Worm (Caenorhabditis elegans) whole organism, mixed stage, embryonic: ENCODE measurements around the gene polg-1.

ENCODE experiments used
- elt-1 ChIP-seq: sonication (generic microtip); optimal IDR thresholded peaks from 2 replicates; lab custom pipeline; 2017; ENCODE audit warnings: missing genetic modification characterization, mild to moderate bottlenecking, missing compliant biosample characterization, antibody characterized with exemption, moderate library complexity, borderline replicate concordance; ENCODE audit not compliant: insufficient read depth
- elt-3 ChIP-seq: fragments of 150-350 bp; optimal IDR thresholded peaks from 2 replicates; lab custom pipeline; 2014; ENCODE audit warnings: missing biosample characterization, missing genetic modification characterization
- lin-13 ChIP-seq: fragments of 150-350 bp; optimal IDR thresholded peaks from 2 replicates; lab custom pipeline; 2014; ENCODE audit warnings: missing biosample characterization, missing genetic modification characterization
- lsy-2 ChIP-seq: fragments of 150-350 bp; optimal IDR thresholded peaks from 2 replicates; lab custom pipeline; 2014; ENCODE audit warnings: missing biosample characterization, missing genetic modification characterization
- mab-5 ChIP-seq: fragments of 150-350 bp; optimal IDR thresholded peaks from 2 replicates; lab custom pipeline; 2014; ENCODE audit warnings: missing biosample characterization, missing genetic modification characterization
- nhr-237 ChIP-seq: fragments of 150-350 bp; optimal IDR thresholded peaks from 2 replicates; lab custom pipeline; 2014; ENCODE audit warnings: missing biosample characterization, missing genetic modification characterization
- nhr-28 ChIP-seq: fragments of 150-350 bp; optimal IDR thresholded peaks from 2 replicates; lab custom pipeline; 2014; ENCODE audit warnings: missing biosample characterization, missing genetic modification characterization
- sem-2 ChIP-seq: fragments of 200-800 bp; sonication (Bioruptor generic); optimal IDR thresholded peaks from 2 replicates; lab custom pipeline; 2018; ENCODE audit warnings: mild to moderate bottlenecking, missing genetic modification characterization, missing compliant biosample characterization
- snpc-4 ChIP-seq: fragments of 150-350 bp; optimal IDR thresholded peaks from 2 replicates; lab custom pipeline; 2014; ENCODE audit warnings: missing biosample characterization, missing genetic modification characterization
- unc-39 ChIP-seq: fragments of 150-350 bp; optimal IDR thresholded peaks from 2 replicates; lab custom pipeline; 2014; ENCODE audit warnings: missing biosample characterization, missing genetic modification characterization
- unc-62 ChIP-seq: fragments of 150-350 bp; optimal IDR thresholded peaks from 2 replicates; lab custom pipeline; 2014; ENCODE audit warnings: missing biosample characterization, missing genetic modification reagents, missing genetic modification characterization

- TF ChIP-seq unc-62 (GFP tag; lab: Kevin White, UChicago) (no peak), mab-5 (tag; lab: Kevin White, UChicago) (no peak), sem-2 (no peak), elt-3 (tag; lab: Kevin White, UChicago) (no peak), nhr-237 (no peak), lsy-2 (no peak), unc-39 (no peak), lin-13 (tag; lab: Kevin White, UChicago) (no peak), snpc-4 (tag; lab: Kevin White, UChicago) (no peak), elt-1 (tag; lab: Kevin White, UChicago) (no peak), nhr-28 (tag; lab: Kevin White, UChicago) (no peak)
These were observed 30.2 kb downstream of the polg-1 start for ce11 chrII:12169487-12170128.
